Fruit fly (Drosophila melanogaster): ENCODE measurements around the gene Dmtn.

- TF ChIP-seq Myc (optimal IDR thresholded peaks at IDR 0.05): no peak
- no peak for TF ChIP-seq Dfd (GFP tag; optimal IDR thresholded peaks at IDR 0.05)
- TF ChIP-seq Hr83 (GFP tag; optimal IDR thresholded peaks at IDR 0.05; ENCODE audit: poor library complexity, severe bottlenecking): no peak
- TF ChIP-seq sage (GFP tag; optimal IDR thresholded peaks at IDR 0.05): no peak
- TF ChIP-seq Hr78 (GFP tag; optimal IDR thresholded peaks at IDR 0.05): no peak
- no peak for TF ChIP-seq CG32264 (GFP tag; optimal IDR thresholded peaks at IDR 0.05)
- no peak for TF ChIP-seq lola (GFP tag; optimal IDR thresholded peaks at IDR 0.05)
- TF ChIP-seq psq (GFP tag; optimal IDR thresholded peaks at IDR 0.05): no peak
- TF ChIP-seq Abd-B (GFP tag; optimal IDR thresholded peaks at IDR 0.05): no peak
- no peak for TF ChIP-seq pan (optimal IDR thresholded peaks at IDR 0.05)
- TF ChIP-seq Sp1 (GFP tag; optimal IDR thresholded peaks at IDR 0.05): no peak
- TF ChIP-seq OdsH (GFP tag; optimal IDR thresholded peaks at IDR 0.05): no peak
- TF ChIP-seq dl (GFP tag; optimal IDR thresholded peaks at IDR 0.05; ENCODE audit: insufficient read depth in 1 of 2, partially characterized antibody in 2 of 2): no peak
- TF ChIP-seq h (GFP tag; optimal IDR thresholded peaks at IDR 0.05): no peak
Observed at dm6 chr3R:6429706-6430105, 24.0 kb upstream of the Dmtn start.

Data from whole organism, wandering third instar larva.